Worm (Caenorhabditis elegans) whole organism, L3 larva: Measurements from ENCODE around the gene T21E8.7.

Experiments used
- aly-2 ChIP-seq: fragments of 150-350 bp; optimal IDR thresholded peaks from 2 replicates; lab custom pipeline; 2014; ENCODE audit warnings: missing biosample characterization, missing genetic modification characterization
- ceh-82 ChIP-seq: fragments of 150-350 bp; optimal IDR thresholded peaks from 2 replicates; lab custom pipeline; 2014; ENCODE audit warnings: missing biosample characterization, missing genetic modification characterization
- egl-27 ChIP-seq: sonication (generic microtip); optimal IDR thresholded peaks from 4 replicates; lab custom pipeline; 2017; ENCODE audit warnings: missing biosample characterization, missing genetic modification reagents, missing genetic modification characterization
- mdl-1 ChIP-seq: fragments of 150-350 bp; optimal IDR thresholded peaks from 2 replicates; lab custom pipeline; 2014; ENCODE audit warnings: missing biosample characterization, missing genetic modification characterization
- nhr-77 ChIP-seq: fragments of 150-350 bp; optimal IDR thresholded peaks from 2 replicates; lab custom pipeline; 2014; ENCODE audit warnings: missing biosample characterization, missing genetic modification characterization
- snpc-4 ChIP-seq: fragments of 150-350 bp; optimal IDR thresholded peaks from 2 replicates; lab custom pipeline; 2014; ENCODE audit warnings: missing biosample characterization, missing genetic modification characterization
- tbx-2 ChIP-seq: sonication (generic microtip); optimal IDR thresholded peaks from 2 replicates; lab custom pipeline; 2016; ENCODE audit warnings: mild to moderate bottlenecking, missing genetic modification characterization, missing compliant biosample characterization
- unc-39 ChIP-seq: sonication (generic microtip); optimal IDR thresholded peaks from 4 replicates; lab custom pipeline; 2017; ENCODE audit warnings: missing biosample characterization, missing genetic modification characterization

DNA sequence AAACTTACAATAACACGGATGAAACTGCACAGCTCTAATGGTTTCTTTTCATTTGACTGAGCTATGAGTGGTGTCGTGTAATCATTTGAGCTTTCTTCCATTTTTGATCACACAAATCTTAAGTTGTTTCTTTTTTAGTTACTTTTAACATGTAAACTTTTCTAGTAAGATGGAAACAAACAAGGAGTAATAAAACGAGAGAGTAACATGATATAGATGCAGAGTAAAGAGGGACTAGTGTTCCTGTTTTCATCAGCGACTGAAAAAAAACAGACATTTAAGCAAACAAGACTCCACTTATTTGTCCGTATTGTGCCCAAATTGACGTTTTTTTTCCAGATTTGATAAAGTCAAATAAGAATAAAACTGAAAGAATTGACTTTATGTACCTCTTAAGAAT, 13.2 kb upstream of the T21E8.7 start, which contains the start of gene pgp-7:
- TF ChIP-seq nhr-77 (tag; lab: Kevin White, UChicago) (no peak), mdl-1 (tag; lab: Kevin White, UChicago) (no peak), snpc-4 (tag; lab: Kevin White, UChicago) (no peak), unc-39 (tag; lab: Kevin White, UChicago) (no peak), aly-2 (tag; lab: Kevin White, UChicago) (no peak), ceh-82 (tag; lab: Kevin White, UChicago) (no peak), tbx-2 (no peak), egl-27 (tag; lab: Kevin White, UChicago) (no peak)
